Fruit fly (Drosophila melanogaster) whole organism, embryonic: Measurements from ENCODE around the gene CG8100.

Source experiments
- Bteb2 ChIP-seq: fragments of 200-800 bp; sonication (Bioruptor generic); optimal IDR thresholded peaks from 2 replicates; lab custom pipeline; 2016; ENCODE audit warnings: missing biosample characterization, missing genetic modification characterization
- CG12071 ChIP-seq: fragments of 200-800 bp; sonication (Bioruptor generic); optimal IDR thresholded peaks from 3 replicates; lab custom pipeline; 2018; ENCODE audit warnings: missing biosample characterization, mild to moderate bottlenecking, missing genetic modification characterization
- CG12219 ChIP-seq: fragments of 200-800 bp; sonication (Bioruptor generic); optimal IDR thresholded peaks from 3 replicates; lab custom pipeline; 2018; ENCODE audit warnings: missing biosample characterization, mild to moderate bottlenecking, missing genetic modification characterization
- CG17612 ChIP-seq: fragments of 200-800 bp; sonication (Bioruptor generic); IDR thresholded peaks from 2 replicates; pipeline ENCODE4 v1.3.6; 2022; ENCODE audit warnings: missing biosample characterization, missing genetic modification characterization
- CG18262 ChIP-seq: fragments of 200-800 bp; optimal IDR thresholded peaks from 3 replicates; lab custom pipeline; 2019; ENCODE audit warnings: missing biosample characterization, mild to moderate bottlenecking, missing genetic modification characterization, moderate library complexity
- CG2889 ChIP-seq: fragments of 200-800 bp; sonication (Bioruptor generic); IDR thresholded peaks from 3 replicates; pipeline ENCODE4 v1.3.6; 2022; ENCODE audit warnings: missing biosample characterization, missing genetic modification characterization
- CG30020 ChIP-seq: fragments of 200-800 bp; optimal IDR thresholded peaks from 2 replicates; lab custom pipeline; 2019; ENCODE audit warnings: missing biosample characterization, mild to moderate bottlenecking, missing genetic modification characterization, moderate library complexity
- CG33557 ChIP-seq: fragments of 200-800 bp; sonication (Bioruptor generic); optimal IDR thresholded peaks from 2 replicates; lab custom pipeline; 2019; ENCODE audit warnings: missing biosample characterization, mild to moderate bottlenecking, missing genetic modification characterization, moderate library complexity
- CG42726 ChIP-seq: fragments of 200-800 bp; sonication (Bioruptor generic); IDR thresholded peaks from 2 replicates; pipeline ENCODE4 v1.3.6; 2022; ENCODE audit warnings: missing biosample characterization, missing genetic modification characterization; ENCODE audit not compliant: partially characterized antibody
- CG4424 ChIP-seq: fragments of 200-800 bp; sonication (Bioruptor generic); optimal IDR thresholded peaks from 3 replicates; lab custom pipeline; 2016; ENCODE audit warnings: missing biosample characterization, missing genetic modification characterization
- CG5953 ChIP-seq: fragments of 200-800 bp; sonication (Bioruptor generic); IDR thresholded peaks from 2 replicates; pipeline ENCODE4 v1.3.6; 2022; ENCODE audit warnings: missing biosample characterization, missing genetic modification characterization
- CG6813 ChIP-seq: fragments of 200-800 bp; sonication (Bioruptor generic); optimal IDR thresholded peaks from 2 replicates; lab custom pipeline; 2017; ENCODE audit warnings: missing biosample characterization, missing genetic modification characterization, mild to moderate bottlenecking, moderate library complexity, missing genetic modification reagents
- CG7357 ChIP-seq: fragments of 200-800 bp; sonication (Bioruptor generic); IDR thresholded peaks from 3 replicates; pipeline ENCODE4 v1.3.6; 2022; ENCODE audit warnings: missing biosample characterization, missing genetic modification characterization
- CG7745 ChIP-seq: fragments of 200-800 bp; sonication (Bioruptor generic); optimal IDR thresholded peaks from 2 replicates; lab custom pipeline; 2018; ENCODE audit warnings: missing biosample characterization, mild to moderate bottlenecking, missing genetic modification characterization, moderate library complexity
- CG8924 ChIP-seq: fragments of 200-800 bp; optimal IDR thresholded peaks from 3 replicates; lab custom pipeline; 2019; ENCODE audit warnings: missing biosample characterization, mild to moderate bottlenecking, missing genetic modification characterization, moderate library complexity
- CoRest ChIP-seq: fragments of 200-800 bp; sonication (Bioruptor generic); optimal IDR thresholded peaks from 3 replicates; lab custom pipeline; 2018; ENCODE audit warnings: missing biosample characterization, mild to moderate bottlenecking, missing genetic modification characterization, moderate library complexity
- D ChIP-seq, 2 experiments: fragments of 200-800 bp in 1 of 2; fragments of >200 bp in 1 of 2; sonication (Bioruptor generic) in 1 of 2; optimal IDR thresholded peaks; 2 replicates in 1 of 2; 3 replicates in 1 of 2; lab custom pipeline; 2017; ENCODE audit warnings: mild to moderate bottlenecking in 1 of 2, missing biosample characterization in 1 of 2, missing genetic modification characterization in 1 of 2, missing genetic modification reagents in 1 of 2
- D19B ChIP-seq: fragments of 200-800 bp; sonication (Bioruptor generic); optimal IDR thresholded peaks from 2 replicates; lab custom pipeline; 2017; ENCODE audit warnings: missing biosample characterization, mild to moderate bottlenecking, missing genetic modification characterization
- E2f2 ChIP-seq: fragments of 200-800 bp; sonication (Bioruptor generic); IDR thresholded peaks from 2 replicates; pipeline ENCODE4 v1.3.6; 2022; ENCODE audit warnings: missing biosample characterization, missing genetic modification characterization
- ERR ChIP-seq: fragments of 200-800 bp; sonication (Bioruptor generic); optimal IDR thresholded peaks from 2 replicates; lab custom pipeline; 2016; ENCODE audit warnings: missing biosample characterization, missing genetic modification characterization
- Eip74EF ChIP-seq, 2 experiments: fragments of 200-800 bp in 1 of 2; fragments of >200 bp in 1 of 2; sonication (Bioruptor generic) in 1 of 2; optimal IDR thresholded peaks; 2 replicates each; lab custom pipeline; 2017 to 2019; ENCODE audit warnings: missing biosample characterization in 2 of 2, missing genetic modification characterization in 2 of 2, mild to moderate bottlenecking in 1 of 2, moderate library complexity in 1 of 2
- Hr78 ChIP-seq, 2 experiments: fragments of 200-800 bp in 1 of 2; fragments of >200 bp in 1 of 2; sonication (Bioruptor generic) in 1 of 2; optimal IDR thresholded peaks; 2 replicates each; lab custom pipeline; 2017 to 2019; ENCODE audit warnings: missing biosample characterization in 2 of 2, missing genetic modification characterization in 2 of 2, mild to moderate bottlenecking in 1 of 2, moderate library complexity in 1 of 2
- MESR4 ChIP-seq: fragments of 200-800 bp; sonication (Bioruptor generic); optimal IDR thresholded peaks from 2 replicates; lab custom pipeline; 2018; ENCODE audit warnings: missing biosample characterization, mild to moderate bottlenecking, missing genetic modification characterization, moderate library complexity
- NC2α ChIP-seq: fragments of 200-800 bp; sonication (Bioruptor generic); optimal IDR thresholded peaks from 2 replicates; lab custom pipeline; 2016; ENCODE audit warnings: missing biosample characterization, missing genetic modification characterization
- Opbp ChIP-seq: fragments of 200-800 bp; sonication (Bioruptor generic); IDR thresholded peaks from 3 replicates; pipeline ENCODE4 v1.3.6; 2022; ENCODE audit warnings: missing biosample characterization, missing genetic modification characterization; ENCODE audit not compliant: partially characterized antibody
- Pdp1 ChIP-seq, 2 experiments: fragments of 200-800 bp; sonication (Bioruptor generic); optimal IDR thresholded peaks; 3 replicates each; lab custom pipeline; 2016; ENCODE audit warnings: missing biosample characterization in 2 of 2, missing genetic modification characterization in 2 of 2, mild to moderate bottlenecking in 1 of 2, moderate library complexity in 1 of 2
- Ptx1 ChIP-seq: fragments of 200-800 bp; sonication (Bioruptor generic); IDR thresholded peaks from 2 replicates; pipeline ENCODE4 v1.3.6; 2022; ENCODE audit warnings: missing biosample characterization, missing genetic modification characterization
- Rfx ChIP-seq: fragments of 200-800 bp; sonication (Bioruptor generic); IDR thresholded peaks from 2 replicates; pipeline ENCODE4 v1.3.6; 2022; ENCODE audit warnings: missing biosample characterization, missing genetic modification characterization
- Spps ChIP-seq: fragments of 200-800 bp; sonication (Bioruptor generic); optimal IDR thresholded peaks from 2 replicates; lab custom pipeline; 2018; ENCODE audit warnings: missing biosample characterization, mild to moderate bottlenecking, missing genetic modification characterization
- ato ChIP-seq: fragments of 200-800 bp; sonication (Bioruptor generic); IDR thresholded peaks from 2 replicates; pipeline ENCODE4 v1.3.6; 2022; ENCODE audit warnings: missing biosample characterization, missing genetic modification characterization; ENCODE audit not compliant: partially characterized antibody
- bcd ChIP-seq: fragments of 200-800 bp; sonication (Bioruptor generic); optimal IDR thresholded peaks from 2 replicates; lab custom pipeline; 2017; ENCODE audit warnings: missing biosample characterization, mild to moderate bottlenecking, missing genetic modification characterization
- br ChIP-seq: fragments of >200 bp; optimal IDR thresholded peaks from 2 replicates; lab custom pipeline; 2017
- bsh ChIP-seq, 2 experiments: fragments of 200-800 bp; sonication (Bioruptor generic); optimal IDR thresholded peaks; 2 replicates each; lab custom pipeline; 2017 to 2018; ENCODE audit warnings: mild to moderate bottlenecking in 2 of 2, missing biosample characterization in 2 of 2, missing genetic modification characterization in 2 of 2, moderate library complexity in 1 of 2
- cato ChIP-seq: fragments of 200-800 bp; sonication (Bioruptor generic); optimal IDR thresholded peaks from 2 replicates; lab custom pipeline; 2016; ENCODE audit warnings: missing biosample characterization, missing genetic modification characterization, borderline replicate concordance
- chn ChIP-seq: fragments of 200-800 bp; sonication (Bioruptor generic); optimal IDR thresholded peaks from 2 replicates; lab custom pipeline; 2016; ENCODE audit warnings: missing biosample characterization, missing genetic modification characterization
- crol ChIP-seq: fragments of 200-800 bp; sonication (Bioruptor generic); IDR thresholded peaks from 2 replicates; pipeline ENCODE4 v1.3.6; 2022; ENCODE audit warnings: missing biosample characterization, missing genetic modification characterization
- cwo ChIP-seq: fragments of 200-800 bp; sonication (Bioruptor generic); optimal IDR thresholded peaks from 3 replicates; lab custom pipeline; 2017; ENCODE audit warnings: missing biosample characterization, missing genetic modification characterization, mild to moderate bottlenecking, moderate library complexity, missing genetic modification reagents
- dysf ChIP-seq: fragments of 200-800 bp; sonication (Bioruptor generic); IDR thresholded peaks from 3 replicates; pipeline ENCODE4 v1.3.6; 2022; ENCODE audit warnings: missing biosample characterization, missing genetic modification characterization
- gfzf ChIP-seq: fragments of 200-800 bp; sonication (Bioruptor generic); optimal IDR thresholded peaks from 2 replicates; lab custom pipeline; 2016; ENCODE audit warnings: missing biosample characterization, mild to moderate bottlenecking, missing genetic modification characterization, moderate library complexity
- hb ChIP-seq: fragments of 200-800 bp; sonication (Bioruptor generic); IDR thresholded peaks from 3 replicates; pipeline ENCODE4 v1.3.6; 2022; ENCODE audit warnings: missing biosample characterization, missing genetic modification characterization; ENCODE audit not compliant: partially characterized antibody
- hth ChIP-seq: fragments of >200 bp; optimal IDR thresholded peaks from 2 replicates; lab custom pipeline; 2017; ENCODE audit warnings: inconsistent platforms
- knrl ChIP-seq: fragments of 200-800 bp; sonication (Bioruptor generic); IDR thresholded peaks from 3 replicates; pipeline ENCODE4 v1.3.6; 2022; ENCODE audit warnings: missing biosample characterization, missing genetic modification characterization; ENCODE audit not compliant: partially characterized antibody
- lilli ChIP-seq: fragments of 200-800 bp; sonication (Bioruptor generic); optimal IDR thresholded peaks from 3 replicates; lab custom pipeline; 2016; ENCODE audit warnings: missing biosample characterization, missing genetic modification characterization
- nmo ChIP-seq: fragments of 200-800 bp; sonication (Bioruptor generic); optimal IDR thresholded peaks from 2 replicates; lab custom pipeline; 2018; ENCODE audit warnings: missing biosample characterization, mild to moderate bottlenecking, missing genetic modification characterization, moderate library complexity
- oc ChIP-seq: fragments of 200-800 bp; sonication (Bioruptor generic); optimal IDR thresholded peaks from 2 replicates; lab custom pipeline; 2018; ENCODE audit warnings: missing biosample characterization, mild to moderate bottlenecking, missing genetic modification characterization, moderate library complexity
- slp2 ChIP-seq: fragments of 200-800 bp; sonication (Bioruptor generic); optimal IDR thresholded peaks from 2 replicates; lab custom pipeline; 2016; ENCODE audit warnings: missing biosample characterization, missing genetic modification characterization
- trh ChIP-seq: fragments of 200-800 bp; sonication (Bioruptor generic); optimal IDR thresholded peaks from 2 replicates; lab custom pipeline; 2016; ENCODE audit warnings: missing biosample characterization, missing genetic modification characterization
- wek ChIP-seq: fragments of 200-800 bp; sonication (Bioruptor generic); optimal IDR thresholded peaks from 3 replicates; lab custom pipeline; 2018; ENCODE audit warnings: missing biosample characterization, mild to moderate bottlenecking, missing genetic modification characterization, moderate library complexity

Gene CG8100

dm6 chr3L:14050944-14051548 is 32.4 kb upstream of the CG8100 start, which contains the start of gene CG6833 (continued):
- TF ChIP-seq knrl (GFP tag; lab: Robert Waterston, UW): no peak
- peak; percentile 79 for TF ChIP-seq MESR4
- TF ChIP-seq crol (GFP tag; lab: Robert Waterston, UW): no peak
- peak; percentile 74 for TF ChIP-seq chn (GFP tag; lab: Kevin White, UChicago)
- peak; percentile 45 for TF ChIP-seq CG8924
- TF ChIP-seq ato (GFP tag; lab: Robert Waterston, UW): no peak
- no peak for TF ChIP-seq CG12219 (GFP tag; lab: Kevin White, UChicago)
- TF ChIP-seq D (optimal IDR thresholded peaks at IDR 0.05; lab: Kevin White, UChicago): no peak
- TF ChIP-seq D (GFP tag; optimal IDR thresholded peaks at IDR 0.05; lab: Kevin White, UChicago): peak; percentile 58
- TF ChIP-seq CG42726 (GFP tag; lab: Robert Waterston, UW): 0 out of 2 replicates have a peak, but pooled peaks have one; percentile 30
- peak; percentile 72 to 73 for TF ChIP-seq Pdp1 (GFP tag; optimal IDR thresholded peaks at IDR 0.05; lab: Kevin White, UChicago)
- peak; percentile 26; the same call in 1 of the 2 replicates for TF ChIP-seq E2f2 (GFP tag; lab: Robert Waterston, UW)
- no peak for TF ChIP-seq CG33557 (GFP tag; lab: Kevin White, UChicago)
- no peak for TF ChIP-seq br (lab: Kevin White, UChicago)
- peak; percentile 81 for TF ChIP-seq dysf (GFP tag; lab: Robert Waterston, UW)
- peak; percentile 66 for TF ChIP-seq CoRest (tag; lab: Kevin White, UChicago)
- TF ChIP-seq oc (tag; lab: Kevin White, UChicago): no peak
- peak; percentile 92 for TF ChIP-seq gfzf (GFP tag; lab: Kevin White, UChicago)
- TF ChIP-seq hth (lab: Kevin White, UChicago): no peak
- no peak for TF ChIP-seq CG7745 (tag; lab: Kevin White, UChicago)
- peak; percentile 8 for TF ChIP-seq cato
- TF ChIP-seq cwo (GFP tag; lab: Kevin White, UChicago): peak; percentile 11
- TF ChIP-seq CG4424 (GFP tag; lab: Kevin White, UChicago): peak; percentile 76
- TF ChIP-seq bcd (GFP tag; lab: Kevin White, UChicago): peak; percentile 70
- TF ChIP-seq slp2 (GFP tag; lab: Kevin White, UChicago): peak; percentile 54
- TF ChIP-seq nmo: peak; percentile 47
- TF ChIP-seq CG18262 (tag; lab: Kevin White, UChicago): peak; percentile 57
- TF ChIP-seq lilli: peak; percentile 85
- no peak for TF ChIP-seq Opbp (GFP tag; lab: Robert Waterston, UW)
- peak; percentile 41; the same call in 1 of the 3 replicates for TF ChIP-seq CG7357
- peak; percentile 85 for TF ChIP-seq Ptx1 (GFP tag; lab: Robert Waterston, UW)
- no peak for TF ChIP-seq Spps
- TF ChIP-seq CG6813: peak; percentile 45
- TF ChIP-seq Hr78 (GFP tag; optimal IDR thresholded peaks at IDR 0.05; lab: Kevin White, UChicago): no peak
- no peak for TF ChIP-seq D19B (GFP tag; lab: Kevin White, UChicago)
- no peak for TF ChIP-seq NC2α (GFP tag; lab: Kevin White, UChicago)
- peak; percentile 57 for TF ChIP-seq CG12071 (GFP tag; lab: Kevin White, UChicago)
- no peak for TF ChIP-seq Bteb2
- TF ChIP-seq CG2889 (GFP tag; lab: Robert Waterston, UW): peak; percentile 73; the same call in 2 of the 3 replicates
- peak; percentile 61 for TF ChIP-seq CG30020 (tag; lab: Kevin White, UChicago)
- no peak for TF ChIP-seq trh (GFP tag; lab: Kevin White, UChicago)
- no peak for TF ChIP-seq CG17612
- peak in 1 of 2 experiments; percentile 48 for TF ChIP-seq bsh (GFP tag; optimal IDR thresholded peaks at IDR 0.05; lab: Kevin White, UChicago)
- peak; percentile 59; the same call in 1 of the 2 replicates for TF ChIP-seq CG5953 (GFP tag; lab: Robert Waterston, UW)
- TF ChIP-seq Eip74EF (GFP tag; optimal IDR thresholded peaks at IDR 0.05; lab: Kevin White, UChicago): no peak
- TF ChIP-seq hb (GFP tag; lab: Robert Waterston, UW): no peak
- peak; percentile 93 for TF ChIP-seq Rfx (GFP tag; lab: Robert Waterston, UW)
- TF ChIP-seq wek: peak; percentile 19
- peak; percentile 39 for TF ChIP-seq ERR (GFP tag; lab: Kevin White, UChicago)
